Worm (Caenorhabditis elegans): ENCODE measurements around the gene T21D12.11.

The T21D12.11 gene

DNA sequence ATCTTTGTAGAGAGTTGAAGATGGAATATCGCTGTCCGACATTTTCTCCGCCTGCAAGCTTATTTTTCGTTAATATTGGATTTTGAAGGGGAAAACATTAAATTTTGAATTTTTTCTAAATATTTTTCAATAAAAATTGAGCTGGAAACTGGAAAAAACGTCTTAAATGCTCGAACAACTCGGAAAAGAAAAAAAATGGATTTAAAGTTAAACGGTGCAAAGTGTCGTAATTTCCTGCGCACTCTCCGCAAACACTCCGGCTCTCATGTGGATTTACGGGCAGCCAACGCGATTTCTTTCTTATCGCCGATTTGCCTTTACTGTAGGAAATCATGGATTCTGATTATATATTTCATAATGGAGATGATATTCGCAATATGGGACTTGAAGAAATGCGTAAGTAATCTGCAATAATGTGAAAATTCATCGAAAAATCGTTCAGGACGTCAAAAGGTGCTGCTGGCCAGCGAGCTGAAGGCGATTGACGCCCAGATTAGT is 28.9 kb upstream of the T21D12.11 start, which contains the start of the genes fnta-1 and cogc-8:
Gene fnta-1 (minus strand): TSS at position 51 of the 498 bp plus-strand sequence.
Gene cogc-8 (plus strand): TSS at position 195 of the 498 bp plus-strand sequence.
- TF ChIP-seq nhr-28 (tag; optimal IDR thresholded peaks at IDR 0.05) (no peak), dsc-1 (tag; optimal IDR thresholded peaks at IDR 0.05) (peak; percentile 9), isw-1 (GFP tag; IDR thresholded peaks at IDR 0.05) (peak; percentile 8; the same call in 1 of the 2 replicates), elt-3 (tag; optimal IDR thresholded peaks at IDR 0.05) (no peak), nhr-90 (tag; optimal IDR thresholded peaks at IDR 0.05; ENCODE audit: poor library complexity) (peak; percentile 19), efl-1 (optimal IDR thresholded peaks at IDR 0.05) (peak; percentile 61 to 72), efl-1 (GFP tag; optimal IDR thresholded peaks at IDR 0.05 in 1 of 2) (peak; percentile 72 to 97), swsn-7 (tag; optimal IDR thresholded peaks at IDR 0.05) (peak; percentile 36), nhr-71 (tag; optimal IDR thresholded peaks at IDR 0.05) (peak; percentile 61), C16A3.4 (tag; optimal IDR thresholded peaks at IDR 0.05) (peak; percentile 1), nhr-85 (tag) (peak; percentile 61), nhr-20 (tag; optimal IDR thresholded peaks at IDR 0.05) (peak; percentile 36), pag-3 (tag; optimal IDR thresholded peaks at IDR 0.05; ENCODE audit: borderline replicate concordance, insufficient read depth) (no peak), ceh-82 (tag; optimal IDR thresholded peaks at IDR 0.05) (peak; percentile 31 to 52 (median 44)), unc-86 (tag; optimal IDR thresholded peaks at IDR 0.05) (peak; percentile 41), tbx-2 (tag; optimal IDR thresholded peaks at IDR 0.05) (peak; percentile 44), skn-1 (tag; optimal IDR thresholded peaks at IDR 0.05) (peak; percentile 10), lsy-2 (tag; optimal IDR thresholded peaks at IDR 0.05) (peak; percentile 59 to 71), dpl-1 (GFP tag; optimal IDR thresholded peaks at IDR 0.05) (peak; percentile 51 to 74 (median 72)), F16B12.6 (tag; optimal IDR thresholded peaks at IDR 0.05) (peak; percentile 95), fkh-8 (tag; optimal IDR thresholded peaks at IDR 0.05) (peak; percentile 24), ceh-8 (GFP tag; optimal IDR thresholded peaks at IDR 0.05) (no peak), sup-37 (GFP tag; optimal IDR thresholded peaks at IDR 0.05) (no peak), lin-35 (GFP tag; optimal IDR thresholded peaks at IDR 0.05) (peak; percentile 64 to 70), snu-23 (GFP tag; optimal IDR thresholded peaks at IDR 0.05) (peak; percentile 67), C04F5.9 (tag; optimal IDR thresholded peaks at IDR 0.05) (peak; percentile 50), unc-30 (tag; optimal IDR thresholded peaks at IDR 0.05) (no peak), rnt-1 (tag; optimal IDR thresholded peaks at IDR 0.05) (peak; percentile 50), mep-1 (tag; optimal IDR thresholded peaks at IDR 0.05) (peak; percentile 65), lin-15B (tag; optimal IDR thresholded peaks at IDR 0.05) (peak; percentile 25), unc-130 (tag; optimal IDR thresholded peaks at IDR 0.05) (no peak), nhr-47 (tag; optimal IDR thresholded peaks at IDR 0.05) (peak; percentile 71)

DNA sequence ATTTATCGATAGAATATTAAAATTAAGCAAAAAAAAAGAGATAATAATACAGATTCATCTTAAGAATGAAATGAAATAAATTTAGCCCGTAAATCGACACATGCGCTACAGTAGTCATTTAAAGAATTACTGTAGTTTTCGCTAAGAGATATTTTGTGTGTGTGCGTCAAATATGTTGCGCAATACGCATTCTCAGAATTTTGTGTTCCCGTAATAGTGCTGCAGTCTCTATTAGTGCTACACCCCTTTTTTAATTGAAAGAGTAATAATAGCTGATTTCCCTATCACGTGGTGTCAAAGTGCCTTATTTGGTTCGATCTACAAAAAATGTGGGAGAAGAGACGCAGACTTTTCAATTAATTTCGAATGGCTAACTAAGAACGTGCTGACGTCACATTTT is 24.9 kb upstream of the T21D12.11 start:
- TF ChIP-seq nhr-85 (tag), result peak; percentile 58
- TF ChIP-seq lin-13 (GFP tag; optimal IDR thresholded peaks at IDR 0.05), result no peak

DNA sequence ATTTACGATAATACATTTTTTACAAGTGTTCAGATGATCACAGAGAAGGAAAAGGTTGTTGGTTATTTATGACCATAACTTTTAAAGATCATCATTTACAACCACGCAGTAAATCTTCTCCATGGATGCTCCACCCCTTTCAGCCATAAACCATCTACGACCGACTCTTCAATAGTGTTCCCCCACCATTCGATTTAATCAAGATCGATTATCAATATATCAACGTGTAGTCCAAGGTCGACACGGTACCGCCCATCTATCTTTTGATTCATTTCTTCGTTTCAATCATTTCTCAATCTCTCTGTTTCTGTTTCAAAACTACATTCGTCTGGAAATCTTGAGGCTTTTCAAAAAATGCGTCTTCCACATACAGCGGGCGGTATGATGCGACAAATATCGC is 24.4 kb upstream of the T21D12.11 start, which contains the start of gene aass-1:
Gene aass-1 (plus strand): TSS at position 301 of the 400 bp plus-strand sequence.
- TF ChIP-seq fkh-4 (tag; optimal IDR thresholded peaks at IDR 0.05; ENCODE audit: borderline replicate concordance), result no peak
- no peak for TF ChIP-seq F16B12.6 (tag; optimal IDR thresholded peaks at IDR 0.05)
- no peak for TF ChIP-seq snu-23 (GFP tag; optimal IDR thresholded peaks at IDR 0.05)
- TF ChIP-seq nhr-47 (tag; optimal IDR thresholded peaks at IDR 0.05), result no peak

DNA sequence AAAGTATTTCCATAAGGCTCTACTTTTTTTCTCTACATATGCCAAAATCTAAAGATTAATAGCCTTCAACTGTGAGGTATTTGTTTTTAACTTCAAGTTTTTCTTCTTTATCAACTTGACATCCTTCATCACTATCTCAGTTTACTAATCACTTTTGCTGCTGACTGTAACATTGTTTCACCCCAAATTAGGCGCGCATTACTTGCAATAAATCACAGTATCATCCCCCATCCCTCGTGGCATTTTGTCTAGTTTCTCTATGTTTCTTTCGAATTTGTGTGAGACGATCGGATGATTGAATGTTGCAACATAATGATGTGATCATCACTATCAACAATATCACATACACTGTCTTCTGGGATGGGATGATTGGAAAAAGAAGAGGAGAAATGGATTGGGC is 21.7 kb upstream of the T21D12.11 start:
- no peak for TF ChIP-seq ceh-63 (GFP tag; optimal IDR thresholded peaks at IDR 0.05)
- TF ChIP-seq nhr-71 (tag; optimal IDR thresholded peaks at IDR 0.05), result peak; percentile 78
- TF ChIP-seq unc-62 (GFP tag; optimal IDR thresholded peaks at IDR 0.05), result no peak
- peak; percentile 94 for TF ChIP-seq nhr-85 (tag)
- no peak for TF ChIP-seq irx-1 (tag; optimal IDR thresholded peaks at IDR 0.05)
- TF ChIP-seq mab-9 (GFP tag; IDR thresholded peaks at IDR 0.05), result no peak
- peak; percentile 67 for TF ChIP-seq lin-14 (GFP tag; optimal IDR thresholded peaks at IDR 0.05)
- TF ChIP-seq pag-3 (tag; optimal IDR thresholded peaks at IDR 0.05; ENCODE audit: borderline replicate concordance, insufficient read depth), result no peak
- peak; percentile 43; the same call in 1 of the 2 replicates for TF ChIP-seq grh-1 (GFP tag; IDR thresholded peaks at IDR 0.05)
- TF ChIP-seq lin-39 (tag; optimal IDR thresholded peaks at IDR 0.05), result no peak
- no peak for TF ChIP-seq fkh-8 (tag; optimal IDR thresholded peaks at IDR 0.05)
- TF ChIP-seq aly-2 (tag; optimal IDR thresholded peaks at IDR 0.05), result no peak
- TF ChIP-seq snpc-4 (tag; optimal IDR thresholded peaks at IDR 0.05), result no peak
- no peak for TF ChIP-seq ama-1 (optimal IDR thresholded peaks at IDR 0.05)
- peak in 3 of 6 experiments; percentile 35 to 98 (median 92) for TF ChIP-seq elt-3 (tag; optimal IDR thresholded peaks at IDR 0.05)
- no peak for TF ChIP-seq hlh-17 (GFP tag; optimal IDR thresholded peaks at IDR 0.05; ENCODE audit: borderline replicate concordance)
- no peak for TF ChIP-seq pax-3 (tag; optimal IDR thresholded peaks at IDR 0.05)
- no peak for TF ChIP-seq nhr-12 (tag; optimal IDR thresholded peaks at IDR 0.05)
- TF ChIP-seq sox-4 (tag; optimal IDR thresholded peaks at IDR 0.05), result no peak
